Worm (Caenorhabditis elegans) whole organism, L3 larva: Measurements from ENCODE around the gene cyp-13B1.

Experiments used
- ama-1 ChIP-seq: fragments of 150-350 bp; optimal IDR thresholded peaks from 2 replicates; lab custom pipeline; 2018
- ceh-28 ChIP-seq: fragments of 150-350 bp; optimal IDR thresholded peaks from 2 replicates; lab custom pipeline; 2014; ENCODE audit warnings: missing biosample characterization, missing genetic modification reagents, missing genetic modification characterization
- ceh-82 ChIP-seq: fragments of 150-350 bp; optimal IDR thresholded peaks from 2 replicates; lab custom pipeline; 2014; ENCODE audit warnings: missing biosample characterization, missing genetic modification characterization
- egl-27 ChIP-seq: sonication (generic microtip); optimal IDR thresholded peaks from 4 replicates; lab custom pipeline; 2017; ENCODE audit warnings: missing biosample characterization, missing genetic modification reagents, missing genetic modification characterization
- egl-5 ChIP-seq: fragments of 150-350 bp; optimal IDR thresholded peaks from 2 replicates; lab custom pipeline; 2017; ENCODE audit warnings: missing biosample characterization, missing genetic modification reagents, missing genetic modification characterization, inconsistent platforms
- fkh-2 ChIP-seq: fragments of 150-350 bp; optimal IDR thresholded peaks from 2 replicates; lab custom pipeline; 2014; ENCODE audit warnings: missing biosample characterization, missing genetic modification reagents, missing genetic modification characterization
- lin-39 ChIP-seq: fragments of 150-350 bp; optimal IDR thresholded peaks from 2 replicates; lab custom pipeline; 2018; ENCODE audit warnings: missing biosample characterization, missing genetic modification reagents, missing genetic modification characterization
- nhr-237 ChIP-seq: fragments of 150-350 bp; optimal IDR thresholded peaks from 2 replicates; lab custom pipeline; 2014; ENCODE audit warnings: missing biosample characterization, missing genetic modification characterization

ce11 chrX:13379072-13379471 lies 30.4 kb downstream of the cyp-13B1 start:
- no peak for TF ChIP-seq ceh-28 (tag; lab: Kevin White, UChicago)
- TF ChIP-seq egl-5 (tag; lab: Kevin White, UChicago): no peak
- no peak for TF ChIP-seq fkh-2 (tag; lab: Kevin White, UChicago)
- TF ChIP-seq ama-1 (lab: Kevin White, UChicago): no peak
- no peak for TF ChIP-seq ceh-82
- no peak for TF ChIP-seq egl-27 (tag; lab: Kevin White, UChicago)
- no peak for TF ChIP-seq nhr-237 (tag; lab: Kevin White, UChicago)
- TF ChIP-seq lin-39: no peak
